Fruit fly (Drosophila melanogaster): ENCODE measurements around the gene CG18268.

CG18268 gene

DNA sequence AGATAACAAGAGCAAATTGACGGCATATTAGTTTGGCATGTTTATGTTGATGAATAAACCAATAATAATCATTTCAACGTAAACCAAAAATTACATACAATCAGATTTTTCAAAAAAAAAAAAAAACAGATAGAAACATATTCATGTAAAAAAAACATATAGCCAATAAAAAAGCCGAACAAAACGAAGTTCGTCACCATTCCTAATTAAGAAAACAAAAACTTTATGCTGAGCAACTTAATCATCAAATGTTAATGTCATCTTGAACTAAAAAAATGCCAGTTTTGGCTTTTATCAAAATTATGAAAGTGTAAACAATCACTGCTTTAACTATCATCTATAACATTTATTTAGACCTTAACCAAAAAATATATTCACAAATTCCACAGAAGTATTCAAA is 46.4 kb downstream of the CG18268 start, which contains the start of gene CG10919:
CG10919 (plus strand) TSS at position 301 of the 400 bp plus-strand sequence.
- TF ChIP-seq CG1620 (GFP tag; optimal IDR thresholded peaks at IDR 0.05) (no peak), cnc (optimal IDR thresholded peaks at IDR 0.05) (no peak), ovo (GFP tag; optimal IDR thresholded peaks at IDR 0.05) (no peak), CG5204 (GFP tag; optimal IDR thresholded peaks at IDR 0.05) (no peak), CG14711 (tag; optimal IDR thresholded peaks at IDR 0.05) (no peak), Clk (GFP tag; optimal IDR thresholded peaks at IDR 0.05) (no peak), Crg-1 (GFP tag; optimal IDR thresholded peaks at IDR 0.05) (no peak), Hr96 (GFP tag; optimal IDR thresholded peaks at IDR 0.05) (no peak), tj (GFP tag; optimal IDR thresholded peaks at IDR 0.05) (no peak)

DNA sequence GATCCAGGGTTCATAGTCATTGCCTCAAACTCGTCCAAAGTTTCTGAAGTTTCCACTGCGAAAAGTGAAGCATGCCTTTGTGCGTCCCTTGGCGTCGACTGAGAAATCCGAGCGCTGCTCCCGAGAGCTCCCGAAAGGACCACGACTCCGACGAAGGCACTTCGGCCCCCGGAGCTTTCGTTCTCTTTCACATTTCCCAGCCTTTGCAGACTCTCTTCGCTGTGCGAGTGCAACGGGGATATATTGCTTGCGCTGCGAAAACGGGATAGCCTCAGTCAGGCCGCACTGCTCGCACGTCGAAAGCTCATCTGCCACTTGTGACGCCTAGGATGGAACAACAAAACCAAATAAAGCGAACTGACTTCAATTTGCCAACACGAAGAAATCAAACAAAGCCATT is 50.7 kb downstream of the CG18268 start:
- no peak for TF ChIP-seq cic (GFP tag; optimal IDR thresholded peaks at IDR 0.05)
- no peak for TF ChIP-seq Hr96 (GFP tag; optimal IDR thresholded peaks at IDR 0.05)
- no peak for TF ChIP-seq Mnt (GFP tag; optimal IDR thresholded peaks at IDR 0.05)
- no peak for TF ChIP-seq pad (GFP tag; optimal IDR thresholded peaks at IDR 0.05)
- no peak for TF ChIP-seq tj (GFP tag; optimal IDR thresholded peaks at IDR 0.05)
- no peak for TF ChIP-seq bab1 (GFP tag; optimal IDR thresholded peaks at IDR 0.05)
- TF ChIP-seq CG33017 (tag; optimal IDR thresholded peaks at IDR 0.05), result no peak
- no peak for TF ChIP-seq CG14711 (tag; optimal IDR thresholded peaks at IDR 0.05)
- no peak for TF ChIP-seq ovo (GFP tag; optimal IDR thresholded peaks at IDR 0.05)
- TF ChIP-seq CG7045 (GFP tag; optimal IDR thresholded peaks at IDR 0.05), result no peak
- no peak for TF ChIP-seq CG12768 (GFP tag; optimal IDR thresholded peaks at IDR 0.05)
- no peak for TF ChIP-seq CG1620 (GFP tag; optimal IDR thresholded peaks at IDR 0.05)
- no peak for TF ChIP-seq toe (GFP tag; optimal IDR thresholded peaks at IDR 0.05)
